Fruit fly (Drosophila melanogaster): Measurements from ENCODE around the gene CG31676.
A peak's percentile ranks its signal among the peaks of the same experiment; 100 is the strongest.

The CG31676 gene

dm6 chr2L:20823196-20824105 is 17.1 kb upstream of the CG31676 start (continued):
- TF ChIP-seq Bteb2 (GFP tag; optimal IDR thresholded peaks at IDR 0.05) (peak; percentile 6), onecut (GFP tag; IDR thresholded peaks at IDR 0.05) (no peak), Max (GFP tag; optimal IDR thresholded peaks at IDR 0.05) (peak; percentile 13), Dbx (GFP tag; IDR thresholded peaks at IDR 0.05) (peak; percentile 44; the same call in 1 of the 3 replicates), CG31388 (GFP tag; optimal IDR thresholded peaks at IDR 0.05) (no peak), cad (GFP tag; optimal IDR thresholded peaks at IDR 0.05) (no peak), cwo (GFP tag; optimal IDR thresholded peaks at IDR 0.05) (no peak), CG31365 (tag; optimal IDR thresholded peaks at IDR 0.05) (peak; percentile 45), CG17612 (GFP tag; IDR thresholded peaks at IDR 0.05) (no peak), corto (GFP tag; optimal IDR thresholded peaks at IDR 0.05) (peak; percentile 31), slou (GFP tag; optimal IDR thresholded peaks at IDR 0.05) (no peak), CG8388 (GFP tag; optimal IDR thresholded peaks at IDR 0.05) (no peak), oc (tag; optimal IDR thresholded peaks at IDR 0.05) (peak; percentile 54), CG4707 (GFP tag; optimal IDR thresholded peaks at IDR 0.05) (peak; percentile 19), hbn (GFP tag; IDR thresholded peaks at IDR 0.05; ENCODE audit: partially characterized antibody) (peak; percentile 36; the same call in 1 of the 2 replicates), CG11695 (GFP tag; IDR thresholded peaks at IDR 0.05) (no peak), dpn (GFP tag; optimal IDR thresholded peaks at IDR 0.05) (peak in 1 of 2 experiments; percentile 15), nmo (GFP tag; optimal IDR thresholded peaks at IDR 0.05) (peak; percentile 20), CG5180 (GFP tag; optimal IDR thresholded peaks at IDR 0.05) (peak; percentile 58), lola (GFP tag; optimal IDR thresholded peaks at IDR 0.05) (peak in 1 of 3 experiments; percentile 53), ttk (GFP tag; IDR thresholded peaks at IDR 0.05) (0 out of 2 replicates have a peak, but pooled peaks have one; percentile 5), CG4328 (GFP tag; optimal IDR thresholded peaks at IDR 0.05) (peak; percentile 11), CkIIα-i1 (GFP tag; IDR thresholded peaks at IDR 0.05) (no peak), Mad (GFP tag; optimal IDR thresholded peaks at IDR 0.05) (no peak), sisA (GFP tag; IDR thresholded peaks at IDR 0.05) (no peak), Deaf1 (tag; optimal IDR thresholded peaks at IDR 0.05) (peak; percentile 29), ap (GFP tag; IDR thresholded peaks at IDR 0.05) (no peak), ftz-f1 (GFP tag; optimal IDR thresholded peaks at IDR 0.05) (peak; percentile 66), Sry-δ (GFP tag; optimal IDR thresholded peaks at IDR 0.05) (peak; percentile 12), BEAF-32 (GFP tag; optimal IDR thresholded peaks at IDR 0.05) (no peak), CG14710 (tag; optimal IDR thresholded peaks at IDR 0.05) (peak; percentile 9), kah (GFP tag; optimal IDR thresholded peaks at IDR 0.05) (peak; percentile 34), wdn (GFP tag; IDR thresholded peaks at IDR 0.05) (no peak), E2f1 (GFP tag; IDR thresholded peaks at IDR 0.05) (0 out of 2 replicates have a peak, but pooled peaks have one; percentile 14), CG10321 (GFP tag; IDR thresholded peaks at IDR 0.05) (peak; percentile 95), H2.0 (GFP tag; IDR thresholded peaks at IDR 0.05) (peak; percentile 33; the same call in 1 of the 2 replicates), CG4424 (GFP tag; optimal IDR thresholded peaks at IDR 0.05) (peak; percentile 32), fd64A (GFP tag; optimal IDR thresholded peaks at IDR 0.05) (peak; percentile 52), phol (tag; optimal IDR thresholded peaks at IDR 0.05) (peak; percentile 24), Lhr (GFP tag; optimal IDR thresholded peaks at IDR 0.05) (peak; percentile 64), CG6791 (GFP tag; IDR thresholded peaks at IDR 0.05; ENCODE audit: partially characterized antibody) (peak; percentile 55; the same call in 1 of the 3 replicates), chm (GFP tag; IDR thresholded peaks at IDR 0.05) (0 out of 2 replicates have a peak, but pooled peaks have one; percentile 38), CG6854 (GFP tag; optimal IDR thresholded peaks at IDR 0.05) (no peak), CG32767 (GFP tag; IDR thresholded peaks at IDR 0.05) (no peak), CG14014 (GFP tag; IDR thresholded peaks at IDR 0.05) (peak; percentile 48; the same call in 1 of the 2 replicates), Ssrp (tag; optimal IDR thresholded peaks at IDR 0.05) (peak; percentile 41), CG12391 (tag; optimal IDR thresholded peaks at IDR 0.05) (peak; percentile 48)

Data from whole organism, embryonic.